Worm (Caenorhabditis elegans) whole organism, L3 larva: ENCODE data around the gene Y54E2A.10.

Experiments
- R02D3.7 ChIP-seq: fragments of 150-350 bp; optimal IDR thresholded peaks from 2 replicates; lab custom pipeline; 2014; ENCODE audit warnings: missing biosample characterization, missing genetic modification characterization
- ama-1 ChIP-seq: fragments of 150-350 bp; optimal IDR thresholded peaks from 2 replicates; lab custom pipeline; 2018
- daf-12 ChIP-seq: fragments of 150-350 bp; optimal IDR thresholded peaks from 2 replicates; lab custom pipeline; 2014; ENCODE audit warnings: missing biosample characterization, missing genetic modification reagents, missing genetic modification characterization
- fos-1 ChIP-seq: fragments of 150-350 bp; optimal IDR thresholded peaks from 2 replicates; lab custom pipeline; 2014; ENCODE audit warnings: missing biosample characterization, missing genetic modification characterization
- nfya-1 ChIP-seq: sonication (generic microtip); optimal IDR thresholded peaks from 2 replicates; lab custom pipeline; 2017; ENCODE audit warnings: missing genetic modification characterization, mild to moderate bottlenecking, missing compliant biosample characterization, antibody characterized with exemption, moderate library complexity; ENCODE audit not compliant: insufficient read depth

DNA sequence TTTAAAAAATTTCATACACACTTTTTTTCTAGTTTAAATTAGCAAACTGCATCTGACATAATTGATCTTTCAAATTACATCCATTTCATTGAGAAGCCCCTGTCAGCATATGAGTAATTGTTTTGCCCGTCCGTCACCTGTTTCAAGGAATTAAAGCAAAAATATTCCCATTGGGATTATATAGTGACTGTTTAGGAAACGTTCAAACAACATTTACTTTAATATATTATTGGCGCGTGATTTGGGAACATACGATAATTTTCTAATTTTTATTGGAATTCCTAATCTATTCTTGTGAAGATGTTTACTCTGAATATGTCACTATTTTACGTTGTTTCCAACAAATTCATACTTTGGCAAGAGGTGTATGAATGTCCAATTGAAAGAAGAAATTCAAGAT lies 14.8 kb downstream of the Y54E2A.10 start, which contains the start of gene srt-11:
- TF ChIP-seq nfya-1 (tag; lab: Kevin White, UChicago) (no peak), fos-1 (tag; lab: Kevin White, UChicago) (no peak), daf-12 (tag; lab: Kevin White, UChicago) (no peak), ama-1 (lab: Kevin White, UChicago) (no peak), R02D3.7 (tag; lab: Kevin White, UChicago) (no peak)
